Fruit fly (Drosophila melanogaster) whole organism, prepupa: ENCODE measurements around the gene Csp.
A peak's percentile ranks its signal among the peaks of the same experiment; 100 is the strongest.

ENCODE experiments used
- Blimp-1 ChIP-seq: fragments of 200-800 bp; sonication (Bioruptor generic); optimal IDR thresholded peaks from 3 replicates; lab custom pipeline; 2017; ENCODE audit warnings: missing biosample characterization, missing genetic modification characterization, mild to moderate bottlenecking, moderate library complexity, missing genetic modification reagents
- CG10669 ChIP-seq: fragments of 200-800 bp; sonication (Bioruptor generic); optimal IDR thresholded peaks from 3 replicates; lab custom pipeline; 2018; ENCODE audit warnings: missing biosample characterization, mild to moderate bottlenecking, missing genetic modification characterization, moderate library complexity
- CG11902 ChIP-seq: fragments of 200-800 bp; sonication (Bioruptor generic); optimal IDR thresholded peaks from 3 replicates; lab custom pipeline; 2016; ENCODE audit warnings: missing biosample characterization, missing genetic modification characterization
- CG31627 ChIP-seq: fragments of 200-800 bp; sonication (Bioruptor generic); optimal IDR thresholded peaks from 3 replicates; lab custom pipeline; 2016; ENCODE audit warnings: missing biosample characterization, missing genetic modification characterization
- CG34406 ChIP-seq: fragments of 200-800 bp; sonication (Bioruptor generic); optimal IDR thresholded peaks from 3 replicates; lab custom pipeline; 2016; ENCODE audit warnings: missing biosample characterization, missing genetic modification characterization
- CG3919 ChIP-seq: fragments of 200-800 bp; sonication (Bioruptor generic); optimal IDR thresholded peaks from 3 replicates; lab custom pipeline; 2016; ENCODE audit warnings: missing biosample characterization, missing genetic modification characterization
- CG4318 ChIP-seq: fragments of 200-800 bp; sonication (Bioruptor generic); optimal IDR thresholded peaks from 3 replicates; lab custom pipeline; 2017; ENCODE audit warnings: missing biosample characterization, mild to moderate bottlenecking, missing genetic modification characterization
- CG6792 ChIP-seq: fragments of 200-800 bp; sonication (Bioruptor generic); optimal IDR thresholded peaks from 3 replicates; lab custom pipeline; 2016; ENCODE audit warnings: missing biosample characterization, missing genetic modification characterization
- CG8119 ChIP-seq: fragments of 200-800 bp; sonication (Bioruptor generic); IDR thresholded peaks from 3 replicates; pipeline ENCODE4 v1.3.6; 2022; ENCODE audit warnings: missing biosample characterization, missing genetic modification characterization
- CG8319 ChIP-seq: fragments of 200-800 bp; sonication (Bioruptor generic); optimal IDR thresholded peaks from 3 replicates; lab custom pipeline; 2016; ENCODE audit warnings: missing biosample characterization, missing genetic modification characterization
- CG8632 ChIP-seq: fragments of 200-800 bp; sonication (Bioruptor generic); optimal IDR thresholded peaks from 3 replicates; lab custom pipeline; 2016; ENCODE audit warnings: missing biosample characterization, missing genetic modification characterization
- CG9139 ChIP-seq: fragments of 200-800 bp; sonication (Bioruptor generic); optimal IDR thresholded peaks from 3 replicates; lab custom pipeline; 2017; ENCODE audit warnings: missing biosample characterization, mild to moderate bottlenecking, missing genetic modification characterization
- Eip75B ChIP-seq: fragments of 200-800 bp; sonication (Bioruptor generic); optimal IDR thresholded peaks from 3 replicates; lab custom pipeline; 2016; ENCODE audit warnings: missing biosample characterization, missing genetic modification characterization
- Eip78C ChIP-seq: fragments of 200-800 bp; sonication (Bioruptor generic); peaks from one replicate; lab custom pipeline; 2016; ENCODE audit warnings: missing biosample characterization, missing genetic modification characterization
- Eip93F ChIP-seq: fragments of 200-800 bp; sonication (Bioruptor generic); optimal IDR thresholded peaks from 2 replicates; lab custom pipeline; 2016; ENCODE audit warnings: missing biosample characterization, mild to moderate bottlenecking, missing genetic modification characterization
- Ets21C ChIP-seq: fragments of 200-800 bp; sonication (Bioruptor generic); optimal IDR thresholded peaks from 3 replicates; lab custom pipeline; 2016; ENCODE audit warnings: missing biosample characterization, missing genetic modification characterization
- Hr38 ChIP-seq: sonication (Bioruptor generic); optimal IDR thresholded peaks from 2 replicates; lab custom pipeline; 2016; ENCODE audit warnings: missing biosample characterization, missing genetic modification characterization
- Hr39 ChIP-seq: fragments of 200-800 bp; sonication (Bioruptor generic); optimal IDR thresholded peaks from 2 replicates; lab custom pipeline; 2016; ENCODE audit warnings: missing biosample characterization, missing genetic modification characterization
- Hr4 ChIP-seq: fragments of 200-800 bp; sonication (Bioruptor generic); optimal IDR thresholded peaks from 3 replicates; lab custom pipeline; 2016; ENCODE audit warnings: missing biosample characterization, missing genetic modification characterization
- Lpt ChIP-seq: fragments of 200-800 bp; sonication (Bioruptor generic); optimal IDR thresholded peaks from 3 replicates; lab custom pipeline; 2016; ENCODE audit warnings: missing biosample characterization, missing genetic modification characterization
- Met ChIP-seq: fragments of 200-800 bp; sonication (Bioruptor generic); optimal IDR thresholded peaks from 3 replicates; lab custom pipeline; 2016; ENCODE audit warnings: missing biosample characterization, missing genetic modification characterization
- OdsH ChIP-seq: fragments of 200-800 bp; sonication (Bioruptor generic); optimal IDR thresholded peaks from 3 replicates; lab custom pipeline; 2016; ENCODE audit warnings: missing biosample characterization, missing genetic modification characterization
- Smox ChIP-seq: fragments of 200-800 bp; sonication (Bioruptor generic); optimal IDR thresholded peaks from 3 replicates; lab custom pipeline; 2016; ENCODE audit warnings: missing biosample characterization, missing genetic modification characterization
- Sox102F ChIP-seq: fragments of 200-800 bp; sonication (Bioruptor generic); optimal IDR thresholded peaks from 2 replicates; lab custom pipeline; 2016; ENCODE audit warnings: missing biosample characterization, mild to moderate bottlenecking, missing genetic modification characterization
- Sox14 ChIP-seq: fragments of 200-800 bp; sonication (Bioruptor generic); optimal IDR thresholded peaks from 3 replicates; lab custom pipeline; 2016; ENCODE audit warnings: missing biosample characterization, missing genetic modification characterization
- Sox15 ChIP-seq: fragments of 200-800 bp; sonication (Bioruptor generic); optimal IDR thresholded peaks from 3 replicates; lab custom pipeline; 2016; ENCODE audit warnings: missing biosample characterization, missing genetic modification characterization
- achi ChIP-seq: fragments of 200-800 bp; sonication (Bioruptor generic); optimal IDR thresholded peaks from 3 replicates; lab custom pipeline; 2016; ENCODE audit warnings: missing biosample characterization, missing genetic modification characterization
- acj6 ChIP-seq: fragments of 200-800 bp; sonication (Bioruptor generic); optimal IDR thresholded peaks from 3 replicates; lab custom pipeline; 2016; ENCODE audit warnings: missing biosample characterization, missing genetic modification characterization
- cyc ChIP-seq: fragments of 200-800 bp; sonication (Bioruptor generic); optimal IDR thresholded peaks from 3 replicates; lab custom pipeline; 2016; ENCODE audit warnings: missing biosample characterization, missing genetic modification characterization
- dac ChIP-seq: fragments of 200-800 bp; sonication (Bioruptor generic); optimal IDR thresholded peaks from 2 replicates; lab custom pipeline; 2017; ENCODE audit warnings: missing biosample characterization, mild to moderate bottlenecking, missing genetic modification characterization
- dsx ChIP-seq: fragments of 200-800 bp; optimal IDR thresholded peaks from 3 replicates; lab custom pipeline; 2019; ENCODE audit warnings: missing biosample characterization, mild to moderate bottlenecking, missing genetic modification characterization, moderate library complexity; ENCODE audit not compliant: poor library complexity, severe bottlenecking
- eg ChIP-seq: fragments of 200-800 bp; sonication (Bioruptor generic); IDR thresholded peaks from 3 replicates; pipeline ENCODE4 v1.3.6; 2022; ENCODE audit warnings: missing biosample characterization, missing genetic modification characterization
- fd59A ChIP-seq: fragments of 200-800 bp; sonication (Bioruptor generic); optimal IDR thresholded peaks from 2 replicates; lab custom pipeline; 2017; ENCODE audit warnings: missing biosample characterization, mild to moderate bottlenecking, missing genetic modification characterization, missing genetic modification reagents
- fd85E ChIP-seq: fragments of 200-800 bp; sonication (Bioruptor generic); optimal IDR thresholded peaks from 3 replicates; lab custom pipeline; 2016; ENCODE audit warnings: missing biosample characterization, missing genetic modification characterization
- lz ChIP-seq: fragments of 200-800 bp; sonication (Bioruptor generic); optimal IDR thresholded peaks from 3 replicates; lab custom pipeline; 2016; ENCODE audit warnings: missing biosample characterization, missing genetic modification characterization
- pdm3 ChIP-seq: fragments of 200-800 bp; sonication (Bioruptor generic); optimal IDR thresholded peaks from 3 replicates; lab custom pipeline; 2016; ENCODE audit warnings: missing biosample characterization, missing genetic modification characterization
- svp ChIP-seq: fragments of 200-800 bp; sonication (Bioruptor generic); peaks from one replicate; lab custom pipeline; 2016; ENCODE audit warnings: missing biosample characterization, missing genetic modification characterization
- topi ChIP-seq: fragments of 200-800 bp; sonication (Bioruptor generic); optimal IDR thresholded peaks from 3 replicates; lab custom pipeline; 2016; ENCODE audit warnings: missing biosample characterization, missing genetic modification characterization
- vri ChIP-seq: fragments of 200-800 bp; sonication (Bioruptor generic); optimal IDR thresholded peaks from 3 replicates; lab custom pipeline; 2016; ENCODE audit warnings: missing biosample characterization, mild to moderate bottlenecking, missing genetic modification characterization

The Csp gene

DNA sequence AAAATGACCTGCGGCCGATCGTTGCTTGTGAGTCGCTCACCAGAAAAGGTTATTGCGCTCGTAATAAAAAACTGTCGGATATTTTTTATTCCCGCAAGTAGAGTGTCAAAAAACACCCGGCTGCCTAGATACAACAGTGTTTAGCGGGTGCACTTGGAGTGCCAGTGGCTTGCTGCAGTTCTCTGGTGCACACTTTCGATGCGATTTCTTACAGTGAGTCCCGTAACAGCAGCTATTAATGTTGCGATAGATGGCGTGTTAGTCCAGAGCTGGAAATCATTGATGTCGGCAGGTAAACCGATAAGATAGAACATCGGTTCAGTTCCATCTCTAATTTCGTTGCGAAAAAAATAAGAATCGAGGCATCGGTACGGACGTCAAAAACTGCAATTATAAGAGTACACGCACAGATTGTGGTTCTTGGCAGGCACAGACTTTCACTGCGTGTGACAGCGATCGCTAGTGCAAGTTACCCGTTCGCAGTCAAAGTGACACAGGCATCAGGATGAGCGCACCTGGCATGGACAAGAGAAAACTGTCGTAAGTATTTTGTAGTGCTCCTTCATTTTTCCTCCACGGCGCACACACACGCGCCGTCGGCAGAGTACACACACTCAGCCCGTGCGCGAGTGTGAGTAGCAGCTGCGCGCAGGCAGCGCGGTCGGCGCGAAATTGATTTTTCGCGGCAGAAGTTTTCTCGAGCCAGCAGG is at the start of gene Csp (continued):
- TF ChIP-seq CG9139 (GFP tag; lab: Kevin White, UChicago), result no peak
- TF ChIP-seq Blimp-1 (GFP tag; lab: Kevin White, UChicago), result peak; percentile 18
- peak; percentile 42 for TF ChIP-seq CG31627 (GFP tag; lab: Kevin White, UChicago)
- peak; percentile 6 for TF ChIP-seq CG34406 (GFP tag; lab: Kevin White, UChicago)
- peak; percentile 7 for TF ChIP-seq Smox (GFP tag; lab: Kevin White, UChicago)
- TF ChIP-seq CG11902, result no peak
- TF ChIP-seq Lpt (GFP tag; lab: Kevin White, UChicago), result no peak
- peak; percentile 10 for TF ChIP-seq Hr4
- peak; percentile 17 for TF ChIP-seq Sox102F

DNA sequence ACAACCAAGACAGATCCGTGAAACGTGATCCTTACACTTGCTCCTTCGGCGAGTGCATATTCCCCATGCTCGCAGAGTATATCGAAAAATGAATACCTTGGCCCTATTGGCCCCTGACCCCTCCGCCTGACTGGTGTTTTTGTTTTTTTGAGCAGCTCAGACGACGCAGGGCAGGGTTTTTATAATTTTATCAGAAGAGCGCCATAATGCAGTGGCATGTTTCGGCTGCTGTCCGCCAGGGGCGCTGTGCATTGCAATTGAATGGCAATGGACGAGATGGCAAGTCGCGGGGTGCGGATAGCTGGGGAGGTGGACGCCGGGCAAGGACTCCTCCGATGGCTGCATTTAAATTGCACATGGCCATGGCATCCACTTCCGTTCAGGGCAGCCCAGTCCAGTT is 44.1 kb upstream of the Csp start:
- TF ChIP-seq lz (GFP tag; lab: Kevin White, UChicago), result no peak
- no peak for TF ChIP-seq vri (GFP tag; lab: Kevin White, UChicago)
- TF ChIP-seq CG9139 (GFP tag; lab: Kevin White, UChicago), result no peak
- TF ChIP-seq CG34406 (GFP tag; lab: Kevin White, UChicago), result no peak
- peak; percentile 24 for TF ChIP-seq Eip78C (GFP tag; lab: Kevin White, UChicago)
- TF ChIP-seq Sox102F, result no peak
- no peak for TF ChIP-seq Met (GFP tag; lab: Kevin White, UChicago)
- TF ChIP-seq Lpt (GFP tag; lab: Kevin White, UChicago), result no peak
- TF ChIP-seq svp (GFP tag; lab: Kevin White, UChicago), result peak; percentile 6
- TF ChIP-seq Eip93F (GFP tag; lab: Kevin White, UChicago), result no peak
- no peak for TF ChIP-seq Sox14 (GFP tag; lab: Kevin White, UChicago)
- no peak for TF ChIP-seq cyc (GFP tag; lab: Kevin White, UChicago)
- TF ChIP-seq OdsH (GFP tag; lab: Kevin White, UChicago), result no peak
- no peak for TF ChIP-seq CG6792 (GFP tag; lab: Kevin White, UChicago)
- TF ChIP-seq acj6, result no peak
- no peak for TF ChIP-seq Blimp-1 (GFP tag; lab: Kevin White, UChicago)
- no peak for TF ChIP-seq Eip75B (GFP tag; lab: Kevin White, UChicago)

DNA sequence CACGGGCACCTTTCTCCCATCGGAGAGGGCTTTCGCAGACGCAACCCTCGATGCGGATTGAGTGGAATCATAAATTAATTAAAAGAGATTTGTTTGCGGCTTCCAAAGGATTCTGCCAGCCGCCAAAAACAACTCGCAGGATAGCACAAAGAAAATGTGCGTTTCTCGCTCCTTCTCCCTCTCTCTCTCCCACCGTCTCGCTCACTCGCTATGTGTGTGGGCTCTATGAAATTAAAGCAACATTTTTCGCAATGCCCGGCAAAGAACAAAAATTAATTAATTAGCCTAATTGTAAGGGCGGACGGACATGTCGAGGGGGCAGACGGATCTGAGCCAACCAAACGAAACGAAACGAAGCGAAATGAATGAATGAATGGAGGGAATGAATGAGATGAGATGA is 29.5 kb upstream of the Csp start:
- TF ChIP-seq svp (GFP tag; lab: Kevin White, UChicago), result peak; percentile 3
- no peak for TF ChIP-seq pdm3
- TF ChIP-seq, all 60 proteins: peak for 1

DNA sequence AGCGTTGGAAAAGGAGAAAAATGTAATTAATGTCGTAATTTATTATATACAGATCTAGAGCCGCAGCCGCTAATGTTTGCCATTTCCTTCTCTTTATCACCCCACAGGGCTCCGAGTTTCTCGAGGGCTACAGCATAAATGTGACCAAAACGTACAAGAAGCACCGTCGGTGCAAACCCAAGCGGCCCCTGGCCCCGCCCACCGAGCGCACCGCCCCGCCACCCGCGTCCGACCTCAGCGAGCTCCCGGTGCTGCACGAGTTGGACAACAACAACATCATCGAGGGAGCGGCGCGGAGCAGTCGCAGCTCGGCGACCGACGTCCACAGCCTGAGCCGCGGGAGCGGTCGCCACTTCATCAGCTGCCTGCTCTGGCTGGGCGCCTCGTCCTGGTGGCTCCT is 24.9 kb upstream of the Csp start:
- no peak for TF ChIP-seq OdsH (GFP tag; lab: Kevin White, UChicago)
- TF ChIP-seq CG31627 (GFP tag; lab: Kevin White, UChicago), result no peak
- no peak for TF ChIP-seq Hr38 (GFP tag; lab: Kevin White, UChicago)
- TF ChIP-seq CG9139 (GFP tag; lab: Kevin White, UChicago), result no peak

DNA sequence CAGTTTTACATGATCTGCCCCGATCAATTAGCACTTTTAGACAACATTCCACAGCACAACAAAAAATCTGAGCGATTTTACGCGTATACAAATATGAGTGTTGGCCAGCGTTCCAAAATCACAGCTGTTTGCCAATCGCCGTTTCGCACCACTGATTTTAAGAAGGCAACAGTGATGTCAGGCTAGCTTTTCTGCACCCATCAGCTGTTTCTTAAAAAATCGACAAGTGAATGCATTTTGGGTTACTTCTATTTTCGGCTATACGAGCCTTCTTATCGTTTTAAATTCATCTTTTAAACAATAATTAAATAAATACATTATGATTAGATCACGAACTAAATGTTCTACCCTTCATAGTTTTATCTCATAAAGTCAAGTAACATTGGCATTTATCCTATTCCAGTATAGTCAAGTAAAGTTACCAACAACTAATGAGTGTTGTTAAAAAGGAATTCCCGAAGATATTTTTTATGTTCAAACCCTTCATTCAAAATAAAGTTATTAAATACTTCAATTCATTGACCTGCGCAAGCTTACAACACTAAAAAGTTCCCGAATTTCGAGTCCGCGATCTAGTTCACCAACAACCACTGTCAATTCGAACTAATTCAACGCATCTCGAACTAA is 4.3 kb upstream of the Csp start, which contains the start of the genes Rich and Ddx1:
Rich (minus strand) TSS at position 125 of the 627 bp plus-strand sequence.
Ddx1 (plus strand) TSS at position 573 of the 627 bp plus-strand sequence.
- TF ChIP-seq Sox15 (GFP tag; lab: Kevin White, UChicago) (peak; percentile 37), CG3919 (GFP tag; lab: Kevin White, UChicago) (peak; percentile 59), CG8319 (GFP tag; lab: Kevin White, UChicago) (peak; percentile 23), dac (GFP tag; lab: Kevin White, UChicago) (no peak), Sox102F (peak; percentile 33), fd85E (GFP tag; lab: Kevin White, UChicago) (no peak), topi (GFP tag; lab: Kevin White, UChicago) (peak; percentile 50), OdsH (GFP tag; lab: Kevin White, UChicago) (no peak), CG4318 (GFP tag; lab: Kevin White, UChicago) (no peak), Hr39 (GFP tag; lab: Kevin White, UChicago) (peak; percentile 37), CG6792 (GFP tag; lab: Kevin White, UChicago) (peak; percentile 27), eg (GFP tag; lab: Robert Waterston, UW) (peak; percentile 29; the same call in 1 of the 3 replicates), CG11902 (peak; percentile 32), fd59A (GFP tag; lab: Kevin White, UChicago) (peak; percentile 19), Eip75B (GFP tag; lab: Kevin White, UChicago) (peak; percentile 50), pdm3 (peak; percentile 62), Ets21C (peak; percentile 27), svp (GFP tag; lab: Kevin White, UChicago) (peak; percentile 84), CG10669 (GFP tag; lab: Kevin White, UChicago) (no peak), acj6 (peak; percentile 52), Blimp-1 (GFP tag; lab: Kevin White, UChicago) (no peak), CG8119 (no peak), Hr38 (GFP tag; lab: Kevin White, UChicago) (no peak), CG31627 (GFP tag; lab: Kevin White, UChicago) (peak; percentile 43), CG8632 (GFP tag; lab: Kevin White, UChicago) (peak; percentile 21), Sox14 (GFP tag; lab: Kevin White, UChicago) (peak; percentile 41), Met (GFP tag; lab: Kevin White, UChicago) (peak; percentile 58), dsx (GFP tag; lab: Kevin White, UChicago) (no peak), achi (GFP tag; lab: Kevin White, UChicago) (peak; percentile 57)
